Fruit fly (Drosophila melanogaster): ENCODE measurements around the gene FoxK.
A peak's percentile ranks its signal among the peaks of the same experiment; 100 is the strongest.

The FoxK gene

DNA sequence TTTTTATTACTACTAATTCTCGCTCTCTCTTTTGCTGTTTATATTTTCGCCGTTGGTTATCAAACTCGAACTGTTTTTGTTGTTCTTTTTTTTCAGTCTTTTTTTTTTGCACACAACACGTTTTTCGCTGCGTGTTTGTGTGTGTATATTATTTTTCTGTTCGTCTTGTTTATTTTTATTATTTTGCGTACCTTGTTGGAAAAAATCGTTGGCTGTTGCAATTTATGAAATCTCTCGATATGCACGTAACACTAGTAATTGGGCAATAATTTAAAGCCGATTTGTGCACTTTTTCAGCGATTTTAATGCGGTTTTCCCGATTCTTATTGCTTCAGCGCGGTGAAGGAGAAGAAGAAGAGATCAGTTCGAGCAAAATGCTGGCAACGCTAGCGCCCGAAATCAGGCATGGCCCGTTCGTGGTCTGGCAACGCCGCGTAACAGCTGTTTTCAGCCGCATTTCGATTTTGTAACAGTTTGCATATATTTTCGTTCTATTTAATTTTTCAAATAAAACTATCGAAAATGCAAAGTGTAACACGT, at the start of gene FoxK, which contains the start of gene mRpL2 (continued):
- TF ChIP-seq lz (GFP tag; optimal IDR thresholded peaks at IDR 0.05) (no peak), Eip75B (GFP tag; optimal IDR thresholded peaks at IDR 0.05) (peak; percentile 57), CG6854 (GFP tag; optimal IDR thresholded peaks at IDR 0.05) (peak; percentile 65), CG11902 (GFP tag; optimal IDR thresholded peaks at IDR 0.05) (no peak), Lpt (GFP tag; optimal IDR thresholded peaks at IDR 0.05) (peak; percentile 91), CG11294 (GFP tag; IDR thresholded peaks at IDR 0.05) (no peak), Blimp-1 (GFP tag; optimal IDR thresholded peaks at IDR 0.05) (peak; percentile 23), CG6808 (GFP tag; optimal IDR thresholded peaks at IDR 0.05) (peak; percentile 96)

DNA sequence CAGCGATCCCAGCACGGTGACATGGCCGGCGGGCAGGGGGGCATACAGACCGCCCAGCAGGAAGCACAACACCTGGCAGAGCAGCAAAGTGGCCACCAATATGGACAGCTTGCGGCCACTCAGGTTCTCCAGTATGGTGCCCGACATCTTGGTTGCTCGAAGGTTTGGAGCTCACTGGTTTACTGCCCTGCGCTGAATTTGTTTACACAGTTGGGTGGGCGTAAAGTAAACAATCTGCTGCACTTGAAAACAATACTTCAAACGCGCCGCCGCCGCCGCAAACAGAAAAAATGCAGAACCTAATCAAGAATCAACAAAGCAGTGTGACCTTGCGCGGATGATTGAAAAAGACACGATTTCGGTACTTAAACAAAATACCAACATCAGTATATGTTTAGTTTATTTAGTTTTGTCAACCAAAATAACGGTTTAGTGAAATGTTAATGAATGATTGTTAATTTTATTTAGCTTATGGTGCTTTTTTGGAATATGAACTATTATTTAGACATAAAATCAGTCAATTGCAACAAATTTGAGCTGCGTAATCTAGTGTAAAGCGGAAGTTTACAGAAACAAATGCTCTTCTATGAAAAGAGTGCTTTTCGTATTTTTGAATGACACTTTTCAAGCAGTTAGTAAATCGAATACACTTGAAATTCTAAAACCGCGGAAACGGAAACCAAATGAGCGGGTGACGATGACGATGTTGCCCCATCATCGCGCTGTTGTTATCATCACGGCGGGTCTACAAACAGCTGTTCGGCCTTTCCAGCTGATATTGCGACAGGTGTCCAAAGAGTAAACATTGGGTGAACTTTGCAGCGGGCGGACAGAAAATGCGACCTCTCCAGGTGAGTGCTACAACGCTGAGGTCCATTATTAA, 49.0 kb upstream of the FoxK start, which contains the start of the genes wls and Adck5:
Gene wls, minus strand, starts transcription at position 327 of the 883 bp plus-strand sequence.
Gene Adck5, plus strand, starts transcription at position 519 of the 883 bp plus-strand sequence.
- peak; percentile 32 for TF ChIP-seq CG6808 (GFP tag; optimal IDR thresholded peaks at IDR 0.05)
- TF ChIP-seq CG8319 (GFP tag; optimal IDR thresholded peaks at IDR 0.05) = peak; percentile 35
- TF ChIP-seq CG8632 (GFP tag; optimal IDR thresholded peaks at IDR 0.05) = peak; percentile 52
- TF ChIP-seq CG11762 (GFP tag; optimal IDR thresholded peaks at IDR 0.05; ENCODE audit: insufficient read depth) = peak; percentile 6
- no peak for TF ChIP-seq CG8119 (GFP tag; IDR thresholded peaks at IDR 0.05)
- peak in 1 of 2 experiments; percentile 50 for TF ChIP-seq salr (GFP tag; optimal IDR thresholded peaks at IDR 0.05)
- TF ChIP-seq CG3919 (GFP tag; optimal IDR thresholded peaks at IDR 0.05) = peak; percentile 75
- TF ChIP-seq lz (GFP tag; optimal IDR thresholded peaks at IDR 0.05) = peak; percentile 69
- no peak for TF ChIP-seq dsx (GFP tag; optimal IDR thresholded peaks at IDR 0.05; ENCODE audit: poor library complexity, severe bottlenecking)
- peak; percentile 71 for TF ChIP-seq CG6163 (GFP tag; IDR thresholded peaks at IDR 0.05)
- TF ChIP-seq CG6854 (GFP tag; optimal IDR thresholded peaks at IDR 0.05) = peak; percentile 67
- TF ChIP-seq Lpt (GFP tag; optimal IDR thresholded peaks at IDR 0.05) = no peak
- peak; percentile 87 for TF ChIP-seq Eip78C (GFP tag)
- no peak for TF ChIP-seq Eip75B (GFP tag; optimal IDR thresholded peaks at IDR 0.05)
- TF ChIP-seq CG4318 (GFP tag; optimal IDR thresholded peaks at IDR 0.05) = no peak
- peak; percentile 34 for TF ChIP-seq CG16779 (tag; optimal IDR thresholded peaks at IDR 0.05)
- TF ChIP-seq Blimp-1 (GFP tag; optimal IDR thresholded peaks at IDR 0.05) = peak; percentile 62
- no peak for TF ChIP-seq dac (GFP tag; optimal IDR thresholded peaks at IDR 0.05)
- TF ChIP-seq OdsH (GFP tag; optimal IDR thresholded peaks at IDR 0.05) = no peak
- no peak for TF ChIP-seq Smox (GFP tag; optimal IDR thresholded peaks at IDR 0.05)
- peak; percentile 70 for TF ChIP-seq Sox102F (GFP tag; optimal IDR thresholded peaks at IDR 0.05)
- TF ChIP-seq CG3032 (tag; optimal IDR thresholded peaks at IDR 0.05) = peak; percentile 20
- TF ChIP-seq CG7368 (GFP tag; optimal IDR thresholded peaks at IDR 0.05) = peak; percentile 66
- no peak for TF ChIP-seq CG10669 (GFP tag; optimal IDR thresholded peaks at IDR 0.05)
- peak; percentile 46 for TF ChIP-seq fd85E (GFP tag; optimal IDR thresholded peaks at IDR 0.05)
- no peak for TF ChIP-seq Hr4 (GFP tag; optimal IDR thresholded peaks at IDR 0.05)
- no peak for TF ChIP-seq spab (GFP tag; optimal IDR thresholded peaks at IDR 0.05)
- peak; percentile 66 for TF ChIP-seq topi (GFP tag; optimal IDR thresholded peaks at IDR 0.05)
- no peak for TF ChIP-seq vri (GFP tag; optimal IDR thresholded peaks at IDR 0.05)
- TF ChIP-seq CG34406 (GFP tag; optimal IDR thresholded peaks at IDR 0.05) = peak; percentile 67
- TF ChIP-seq fkh (GFP tag; optimal IDR thresholded peaks at IDR 0.05) = peak; percentile 84
- TF ChIP-seq Hr38 (GFP tag; optimal IDR thresholded peaks at IDR 0.05) = no peak
- TF ChIP-seq CG1621 (tag; optimal IDR thresholded peaks at IDR 0.05) = peak; percentile 61
- peak; percentile 38 for TF ChIP-seq CG31627 (GFP tag; optimal IDR thresholded peaks at IDR 0.05)
- TF ChIP-seq net (GFP tag; optimal IDR thresholded peaks at IDR 0.05) = peak; percentile 76
- TF ChIP-seq achi (GFP tag; optimal IDR thresholded peaks at IDR 0.05) = peak; percentile 77
- TF ChIP-seq CG9139 (GFP tag; optimal IDR thresholded peaks at IDR 0.05) = peak; percentile 45
- peak; percentile 51 for TF ChIP-seq cyc (GFP tag; optimal IDR thresholded peaks at IDR 0.05)
- peak; percentile 32 for TF ChIP-seq Hr39 (GFP tag; optimal IDR thresholded peaks at IDR 0.05)
- TF ChIP-seq eg (GFP tag; IDR thresholded peaks at IDR 0.05) = peak; percentile 70
- TF ChIP-seq CG6792 (GFP tag; optimal IDR thresholded peaks at IDR 0.05) = peak; percentile 59
- 0 out of 2 replicates have a peak, but pooled peaks have one; percentile 19 for TF ChIP-seq CG15336 (GFP tag; IDR thresholded peaks at IDR 0.05)
- no peak for TF ChIP-seq Met (GFP tag; optimal IDR thresholded peaks at IDR 0.05)
- TF ChIP-seq acj6 (GFP tag; optimal IDR thresholded peaks at IDR 0.05) = no peak
